Worm (Caenorhabditis elegans): Measurements from ENCODE around the gene C28D4.4.

DNA sequence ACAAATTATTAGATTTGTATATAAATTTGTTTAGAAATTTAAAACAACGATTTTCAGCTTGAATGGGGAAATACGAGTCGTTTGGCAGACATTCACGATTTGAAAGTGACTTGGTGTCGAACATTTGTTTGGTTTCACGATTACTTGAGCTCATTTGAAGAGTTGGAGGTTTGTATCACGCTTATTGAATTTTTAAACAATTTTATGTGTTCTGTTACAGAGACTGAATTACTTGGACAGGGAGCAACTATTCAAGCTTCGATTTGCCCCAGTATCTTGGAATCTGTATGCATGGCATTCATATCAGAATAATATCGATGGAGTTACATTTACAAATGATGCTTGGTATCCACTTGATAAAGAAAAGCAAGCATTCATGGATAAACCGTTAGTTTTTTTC lies 17.6 kb downstream of the C28D4.4 start:
- TF ChIP-seq unc-62 (GFP tag; optimal IDR thresholded peaks at IDR 0.05 in 1 of 2) (peak in 1 of 2 experiments; percentile 91), unc-62 (tag; optimal IDR thresholded peaks at IDR 0.05) (no peak), ztf-7 (tag; optimal IDR thresholded peaks at IDR 0.05) (no peak), egl-27 (tag; optimal IDR thresholded peaks at IDR 0.05) (no peak), gei-8 (GFP tag; optimal IDR thresholded peaks at IDR 0.05) (no peak), nhr-76 (tag; optimal IDR thresholded peaks at IDR 0.05) (no peak), spr-1 (tag; optimal IDR thresholded peaks at IDR 0.05) (no peak), nhr-28 (tag; optimal IDR thresholded peaks at IDR 0.05) (no peak), F49E8.2 (tag; optimal IDR thresholded peaks at IDR 0.05; ENCODE audit: borderline replicate concordance) (no peak), ama-1 (optimal IDR thresholded peaks at IDR 0.05) (no peak)
